Fruit fly (Drosophila melanogaster) whole organism, embryonic: ENCODE results near the gene CG17768.

Source experiments
- ATbp ChIP-seq: fragments of 200-800 bp; sonication (Bioruptor generic); optimal IDR thresholded peaks from 2 replicates; lab custom pipeline; 2017; ENCODE audit warnings: missing biosample characterization, mild to moderate bottlenecking, missing genetic modification characterization, missing genetic modification reagents
- Atf-2 ChIP-seq: fragments of 200-800 bp; sonication (Bioruptor generic); optimal IDR thresholded peaks from 2 replicates; lab custom pipeline; 2016; ENCODE audit warnings: missing biosample characterization, missing genetic modification characterization
- Bteb2 ChIP-seq: fragments of 200-800 bp; sonication (Bioruptor generic); optimal IDR thresholded peaks from 2 replicates; lab custom pipeline; 2016; ENCODE audit warnings: missing biosample characterization, missing genetic modification characterization
- C15 ChIP-seq: fragments of 200-800 bp; sonication (Bioruptor generic); IDR thresholded peaks from 3 replicates; pipeline ENCODE4 v1.3.6; 2022; ENCODE audit warnings: missing biosample characterization, missing genetic modification characterization
- CG11696 ChIP-seq: fragments of 200-800 bp; sonication (Bioruptor generic); IDR thresholded peaks from 2 replicates; pipeline ENCODE4 v1.3.6; 2022; ENCODE audit warnings: missing biosample characterization, missing genetic modification characterization
- CG11723 ChIP-seq: fragments of 200-800 bp; sonication (Bioruptor generic); optimal IDR thresholded peaks from 2 replicates; lab custom pipeline; 2017; ENCODE audit warnings: missing biosample characterization, mild to moderate bottlenecking, missing genetic modification characterization
- CG1233 ChIP-seq: fragments of 200-800 bp; sonication (Bioruptor generic); optimal IDR thresholded peaks from 4 replicates; lab custom pipeline; 2018; ENCODE audit warnings: missing biosample characterization, mild to moderate bottlenecking, missing genetic modification characterization
- CG12942 ChIP-seq: fragments of 200-800 bp; sonication (Bioruptor generic); optimal IDR thresholded peaks from 3 replicates; lab custom pipeline; 2016; ENCODE audit warnings: missing biosample characterization, missing genetic modification characterization
- CG14014 ChIP-seq: fragments of 200-800 bp; sonication (Bioruptor generic); IDR thresholded peaks from 2 replicates; pipeline ENCODE4 v1.3.6; 2022; ENCODE audit warnings: missing biosample characterization, missing genetic modification characterization
- CG14441 ChIP-seq: fragments of 200-800 bp; sonication (Bioruptor generic); IDR thresholded peaks from 2 replicates; pipeline ENCODE4 v1.3.6; 2022; ENCODE audit warnings: missing biosample characterization, missing genetic modification characterization
- CG14710 ChIP-seq: fragments of 200-800 bp; sonication (Bioruptor generic); optimal IDR thresholded peaks from 3 replicates; lab custom pipeline; 2019; ENCODE audit warnings: missing biosample characterization, mild to moderate bottlenecking, missing genetic modification characterization, moderate library complexity
- CG17612 ChIP-seq: fragments of 200-800 bp; sonication (Bioruptor generic); IDR thresholded peaks from 2 replicates; pipeline ENCODE4 v1.3.6; 2022; ENCODE audit warnings: missing biosample characterization, missing genetic modification characterization
- CG30403 ChIP-seq: fragments of 200-800 bp; sonication (Bioruptor generic); optimal IDR thresholded peaks from 3 replicates; lab custom pipeline; 2016; ENCODE audit warnings: missing biosample characterization, missing genetic modification characterization
- CG32532 ChIP-seq: fragments of 200-800 bp; sonication (Bioruptor generic); IDR thresholded peaks from 2 replicates; pipeline ENCODE4 v1.3.6; 2022; ENCODE audit warnings: missing biosample characterization, missing genetic modification characterization
- CG3726 ChIP-seq: fragments of 200-800 bp; sonication (Bioruptor generic); IDR thresholded peaks from 3 replicates; pipeline ENCODE4, ENCODE4 v1.3.6; 2022; ENCODE audit warnings: missing biosample characterization, missing genetic modification characterization
- CG4404 ChIP-seq: fragments of 200-800 bp; sonication (Bioruptor generic); IDR thresholded peaks from 2 replicates; pipeline ENCODE4 v1.3.6; 2022; ENCODE audit warnings: missing biosample characterization, missing genetic modification characterization
- CG4707 ChIP-seq: fragments of 200-800 bp; sonication (Bioruptor generic); optimal IDR thresholded peaks from 2 replicates; lab custom pipeline; 2018; ENCODE audit warnings: missing biosample characterization, mild to moderate bottlenecking, missing genetic modification characterization, moderate library complexity
- CG6175 ChIP-seq: fragments of 200-800 bp; sonication (Bioruptor generic); IDR thresholded peaks from 3 replicates; pipeline ENCODE4 v1.3.6; 2022; ENCODE audit warnings: missing biosample characterization, missing genetic modification characterization
- CG6791 ChIP-seq: fragments of 200-800 bp; sonication (Bioruptor generic); IDR thresholded peaks from 3 replicates; pipeline ENCODE4 v1.3.6; 2022; ENCODE audit warnings: missing biosample characterization, missing genetic modification characterization; ENCODE audit not compliant: partially characterized antibody
- Chrac-16 ChIP-seq: fragments of 200-800 bp; sonication (Bioruptor generic); optimal IDR thresholded peaks from 3 replicates; lab custom pipeline; 2016; ENCODE audit warnings: missing biosample characterization, missing genetic modification characterization
- HmgD ChIP-seq: fragments of 200-800 bp; sonication (Bioruptor generic); optimal IDR thresholded peaks from 3 replicates; lab custom pipeline; 2016; ENCODE audit warnings: missing biosample characterization, missing genetic modification characterization
- Max ChIP-seq: fragments of 200-800 bp; sonication (Bioruptor generic); optimal IDR thresholded peaks from 2 replicates; lab custom pipeline; 2016; ENCODE audit warnings: missing biosample characterization, mild to moderate bottlenecking, missing genetic modification characterization
- Myb ChIP-seq: fragments of 200-800 bp; sonication (Bioruptor generic); optimal IDR thresholded peaks from 2 replicates; lab custom pipeline; 2016; ENCODE audit warnings: missing biosample characterization, missing genetic modification characterization
- Nf-YB ChIP-seq: fragments of 200-800 bp; sonication (Bioruptor generic); optimal IDR thresholded peaks from 3 replicates; lab custom pipeline; 2019; ENCODE audit warnings: missing biosample characterization, mild to moderate bottlenecking, missing genetic modification characterization, moderate library complexity
- Poxn ChIP-seq: fragments of 200-800 bp; sonication (Bioruptor generic); IDR thresholded peaks from 2 replicates; pipeline ENCODE4 v1.3.6; 2022; ENCODE audit warnings: missing biosample characterization, missing genetic modification characterization
- Ssrp ChIP-seq: fragments of 200-800 bp; sonication (Bioruptor generic); optimal IDR thresholded peaks from 2 replicates; lab custom pipeline; 2018; ENCODE audit warnings: missing biosample characterization, mild to moderate bottlenecking, missing genetic modification characterization, moderate library complexity
- Vsx1 ChIP-seq: fragments of 200-800 bp; sonication (Bioruptor generic); optimal IDR thresholded peaks from 2 replicates; lab custom pipeline; 2017; ENCODE audit warnings: missing biosample characterization, mild to moderate bottlenecking, missing genetic modification characterization, missing genetic modification reagents
- Xbp1 ChIP-seq: fragments of 200-800 bp; sonication (Bioruptor generic); optimal IDR thresholded peaks from 3 replicates; lab custom pipeline; 2016; ENCODE audit warnings: missing biosample characterization, mild to moderate bottlenecking, missing genetic modification characterization
- abd-A ChIP-seq: fragments of 200-800 bp; sonication (Bioruptor generic); optimal IDR thresholded peaks from 3 replicates; lab custom pipeline; 2019; ENCODE audit warnings: missing biosample characterization, mild to moderate bottlenecking, missing genetic modification characterization, moderate library complexity
- chn ChIP-seq: fragments of 200-800 bp; sonication (Bioruptor generic); optimal IDR thresholded peaks from 2 replicates; lab custom pipeline; 2016; ENCODE audit warnings: missing biosample characterization, missing genetic modification characterization
- dysf ChIP-seq: fragments of 200-800 bp; sonication (Bioruptor generic); IDR thresholded peaks from 3 replicates; pipeline ENCODE4 v1.3.6; 2022; ENCODE audit warnings: missing biosample characterization, missing genetic modification characterization
- en ChIP-seq: fragments of 200-800 bp; sonication (Bioruptor generic); optimal IDR thresholded peaks from 2 replicates; lab custom pipeline; 2016; ENCODE audit warnings: missing biosample characterization, missing genetic modification characterization
- eyg ChIP-seq: fragments of 200-800 bp; sonication (Bioruptor generic); optimal IDR thresholded peaks from 3 replicates; lab custom pipeline; 2016; ENCODE audit warnings: missing biosample characterization, missing genetic modification characterization
- gcm ChIP-seq: fragments of 200-800 bp; sonication (Bioruptor generic); optimal IDR thresholded peaks from 2 replicates; lab custom pipeline; 2019; ENCODE audit warnings: missing biosample characterization, mild to moderate bottlenecking, missing genetic modification characterization, moderate library complexity
- gsb ChIP-seq: fragments of 200-800 bp; sonication (Bioruptor generic); IDR thresholded peaks from 2 replicates; pipeline ENCODE4 v1.3.6; 2022; ENCODE audit warnings: missing biosample characterization, missing genetic modification characterization
- knrl ChIP-seq: fragments of 200-800 bp; sonication (Bioruptor generic); IDR thresholded peaks from 3 replicates; pipeline ENCODE4 v1.3.6; 2022; ENCODE audit warnings: missing biosample characterization, missing genetic modification characterization; ENCODE audit not compliant: partially characterized antibody
- maf-S ChIP-seq: fragments of 200-800 bp; sonication (Bioruptor generic); optimal IDR thresholded peaks from 2 replicates; lab custom pipeline; 2016; ENCODE audit warnings: missing biosample characterization, missing genetic modification characterization
- mld ChIP-seq: fragments of 200-800 bp; sonication (Bioruptor generic); IDR thresholded peaks from 3 replicates; pipeline ENCODE4 v1.3.6; 2022; ENCODE audit warnings: missing biosample characterization, missing genetic modification characterization; ENCODE audit not compliant: partially characterized antibody
- nerfin-2 ChIP-seq: fragments of 200-800 bp; sonication (Bioruptor generic); IDR thresholded peaks from 2 replicates; pipeline ENCODE4 v1.3.6; 2022; ENCODE audit warnings: missing biosample characterization, missing genetic modification characterization; ENCODE audit not compliant: partially characterized antibody
- nom ChIP-seq: fragments of 200-800 bp; sonication (Bioruptor generic); optimal IDR thresholded peaks from 2 replicates; lab custom pipeline; 2017; ENCODE audit warnings: missing biosample characterization, missing genetic modification characterization, mild to moderate bottlenecking, moderate library complexity, missing genetic modification reagents
- pan ChIP-seq, 4 experiments: fragments of >200 bp in 3 of 4; fragments of 200-800 bp in 1 of 4; sonication (Bioruptor generic) in 1 of 4; optimal IDR thresholded peaks in 3 of 4; IDR thresholded peaks in 1 of 4; 2 replicates each; pipeline versions ENCODE4 v1.3.6 to Lab custom; 2017 to 2022; ENCODE audit warnings: missing biosample characterization in 2 of 4, missing genetic modification characterization in 2 of 4, mixed read lengths in 1 of 4
- sima ChIP-seq: fragments of 200-800 bp; sonication (Bioruptor generic); optimal IDR thresholded peaks from 2 replicates; lab custom pipeline; 2016; ENCODE audit warnings: missing biosample characterization, missing genetic modification characterization
- sna ChIP-seq: fragments of 200-800 bp; sonication (Bioruptor generic); IDR thresholded peaks from 2 replicates; pipeline ENCODE4 v1.3.6; 2022; ENCODE audit warnings: missing biosample characterization, missing genetic modification characterization; ENCODE audit not compliant: partially characterized antibody
- tup ChIP-seq: fragments of 200-800 bp; sonication (Bioruptor generic); optimal IDR thresholded peaks from 2 replicates; lab custom pipeline; 2016; ENCODE audit warnings: missing biosample characterization, mild to moderate bottlenecking, missing genetic modification characterization, moderate library complexity
- vnd ChIP-seq: fragments of 200-800 bp; sonication (Bioruptor generic); IDR thresholded peaks from 3 replicates; pipeline ENCODE4 v1.3.6; 2022; ENCODE audit warnings: missing biosample characterization, missing genetic modification characterization; ENCODE audit not compliant: partially characterized antibody
- wek ChIP-seq: fragments of 200-800 bp; sonication (Bioruptor generic); optimal IDR thresholded peaks from 3 replicates; lab custom pipeline; 2018; ENCODE audit warnings: missing biosample characterization, mild to moderate bottlenecking, missing genetic modification characterization, moderate library complexity
- z ChIP-seq: fragments of 200-800 bp; sonication (Bioruptor generic); IDR thresholded peaks from 3 replicates; pipeline ENCODE4 v1.3.6; 2022; ENCODE audit warnings: missing biosample characterization, missing genetic modification characterization
- zen2 ChIP-seq: fragments of 200-800 bp; sonication (Bioruptor generic); IDR thresholded peaks from 3 replicates; pipeline ENCODE4 v1.3.6; 2022; ENCODE audit warnings: missing biosample characterization, missing genetic modification characterization; ENCODE audit not compliant: partially characterized antibody

The CG17768 gene

dm6 chr2L:10387869-10388726, 16.9 kb downstream of the CG17768 start, which contains the start of gene da (continued):
- TF ChIP-seq CG14710 = peak; percentile 74
- TF ChIP-seq zen2 = no peak
- no peak for TF ChIP-seq Poxn (GFP tag; lab: Robert Waterston, UW)
- peak; percentile 58 for TF ChIP-seq Ssrp (tag; lab: Kevin White, UChicago)
- TF ChIP-seq Atf-2 = no peak
- no peak for TF ChIP-seq CG3726 (GFP tag; lab: Robert Waterston, UW)
- peak; percentile 73 for TF ChIP-seq Xbp1
- no peak for TF ChIP-seq z (GFP tag; lab: Robert Waterston, UW)
- peak; percentile 38 for TF ChIP-seq Nf-YB
- TF ChIP-seq CG4404 (GFP tag; lab: Robert Waterston, UW) = no peak
- no peak; the same call in 2 of the 3 replicates for TF ChIP-seq vnd (GFP tag; lab: Robert Waterston, UW)
- no peak for TF ChIP-seq CG11696 (GFP tag; lab: Robert Waterston, UW)
- TF ChIP-seq CG17612 = no peak
- peak; percentile 29 for TF ChIP-seq Myb (GFP tag; lab: Kevin White, UChicago)
- peak; percentile 42 for TF ChIP-seq maf-S
- peak; percentile 60; the same call in 1 of the 3 replicates for TF ChIP-seq CG6791 (GFP tag; lab: Robert Waterston, UW)
- TF ChIP-seq en = no peak
- TF ChIP-seq CG6175 (GFP tag; lab: Robert Waterston, UW) = no peak
- peak; percentile 46 for TF ChIP-seq chn (GFP tag; lab: Kevin White, UChicago)
- peak; percentile 64; the same call in 1 of the 2 replicates for TF ChIP-seq CG14014 (GFP tag; lab: Robert Waterston, UW)
- TF ChIP-seq Chrac-16 (GFP tag; lab: Kevin White, UChicago) = peak; percentile 56
- no peak for TF ChIP-seq ATbp (GFP tag; lab: Kevin White, UChicago)
- no peak for TF ChIP-seq pan (optimal IDR thresholded peaks at IDR 0.05; lab: Kevin White, UChicago)
- TF ChIP-seq pan (GFP tag; optimal IDR thresholded peaks at IDR 0.05 in 1 of 2, IDR thresholded peaks at IDR 0.05 in 1 of 2) = peak in 1 of 2 experiments; percentile 61
- TF ChIP-seq Bteb2 (GFP tag; lab: Kevin White, UChicago) = peak; percentile 67
- TF ChIP-seq tup (GFP tag; lab: Kevin White, UChicago) = no peak
- peak; percentile 50; the same call in 1 of the 3 replicates for TF ChIP-seq knrl (GFP tag; lab: Robert Waterston, UW)
- no peak for TF ChIP-seq mld (GFP tag; lab: Robert Waterston, UW)
- no peak for TF ChIP-seq Vsx1 (GFP tag; lab: Kevin White, UChicago)
- TF ChIP-seq gcm (GFP tag; lab: Kevin White, UChicago) = no peak
- peak; percentile 77 for TF ChIP-seq CG30403 (GFP tag; lab: Kevin White, UChicago)
- TF ChIP-seq HmgD = peak; percentile 53
- TF ChIP-seq nerfin-2 (GFP tag; lab: Robert Waterston, UW) = peak; percentile 65
- peak; percentile 64; the same call in 2 of the 3 replicates for TF ChIP-seq dysf (GFP tag; lab: Robert Waterston, UW)
- no peak for TF ChIP-seq CG1233 (GFP tag; lab: Kevin White, UChicago)
- TF ChIP-seq CG12942 (GFP tag; lab: Kevin White, UChicago) = peak; percentile 22
- TF ChIP-seq CG11723 (GFP tag; lab: Kevin White, UChicago) = peak; percentile 77
- no peak for TF ChIP-seq CG4707
- TF ChIP-seq sima = no peak
- no peak for TF ChIP-seq eyg (GFP tag; lab: Kevin White, UChicago)
- TF ChIP-seq nom (GFP tag; lab: Kevin White, UChicago) = peak; percentile 15
- peak; percentile 15 for TF ChIP-seq wek (GFP tag; lab: Kevin White, UChicago)
- TF ChIP-seq abd-A (tag; lab: Kevin White, UChicago) = no peak
- TF ChIP-seq C15 (GFP tag; lab: Robert Waterston, UW) = no peak
- TF ChIP-seq gsb (GFP tag; lab: Robert Waterston, UW) = no peak
- TF ChIP-seq CG32532 = peak; percentile 66
- no peak for TF ChIP-seq sna (GFP tag; lab: Robert Waterston, UW)
- peak; percentile 59 for TF ChIP-seq CG14441
- peak; percentile 5 for TF ChIP-seq Max
